Fruit fly (Drosophila melanogaster) whole organism, prepupa: ENCODE measurements around the gene CG14275.

Experiments
- Blimp-1 ChIP-seq: fragments of 200-800 bp; sonication (Bioruptor generic); optimal IDR thresholded peaks from 3 replicates; lab custom pipeline; 2017; ENCODE audit warnings: missing biosample characterization, missing genetic modification characterization, mild to moderate bottlenecking, moderate library complexity, missing genetic modification reagents
- CG11294 ChIP-seq: fragments of 200-800 bp; sonication (Bioruptor generic); IDR thresholded peaks from 2 replicates; pipeline ENCODE4 v1.3.6; 2022; ENCODE audit warnings: missing biosample characterization, missing genetic modification characterization
- CG11762 ChIP-seq: fragments of 200-800 bp; sonication (Bioruptor generic); optimal IDR thresholded peaks from 3 replicates; lab custom pipeline; 2016; ENCODE audit warnings: missing biosample characterization, missing genetic modification characterization; ENCODE audit not compliant: insufficient read depth
- CG11902 ChIP-seq: fragments of 200-800 bp; sonication (Bioruptor generic); optimal IDR thresholded peaks from 3 replicates; lab custom pipeline; 2016; ENCODE audit warnings: missing biosample characterization, missing genetic modification characterization
- CG15336 ChIP-seq: fragments of 200-800 bp; sonication (Bioruptor generic); IDR thresholded peaks from 2 replicates; pipeline ENCODE4 v1.3.6; 2022; ENCODE audit warnings: missing biosample characterization, missing genetic modification characterization
- CG3032 ChIP-seq: fragments of 200-800 bp; optimal IDR thresholded peaks from 2 replicates; lab custom pipeline; 2019; ENCODE audit warnings: missing biosample characterization, mild to moderate bottlenecking, missing genetic modification characterization, moderate library complexity
- CG31627 ChIP-seq: fragments of 200-800 bp; sonication (Bioruptor generic); optimal IDR thresholded peaks from 3 replicates; lab custom pipeline; 2016; ENCODE audit warnings: missing biosample characterization, missing genetic modification characterization
- CG34406 ChIP-seq: fragments of 200-800 bp; sonication (Bioruptor generic); optimal IDR thresholded peaks from 3 replicates; lab custom pipeline; 2016; ENCODE audit warnings: missing biosample characterization, missing genetic modification characterization
- CG3919 ChIP-seq: fragments of 200-800 bp; sonication (Bioruptor generic); optimal IDR thresholded peaks from 3 replicates; lab custom pipeline; 2016; ENCODE audit warnings: missing biosample characterization, missing genetic modification characterization
- CG6276 ChIP-seq: fragments of 200-800 bp; sonication (Bioruptor generic); optimal IDR thresholded peaks from 2 replicates; lab custom pipeline; 2017; ENCODE audit warnings: missing biosample characterization, mild to moderate bottlenecking, missing genetic modification characterization
- CG6792 ChIP-seq: fragments of 200-800 bp; sonication (Bioruptor generic); optimal IDR thresholded peaks from 3 replicates; lab custom pipeline; 2016; ENCODE audit warnings: missing biosample characterization, missing genetic modification characterization
- CG6808 ChIP-seq: fragments of 200-800 bp; sonication (Bioruptor generic); optimal IDR thresholded peaks from 3 replicates; lab custom pipeline; 2017; ENCODE audit warnings: missing biosample characterization, missing genetic modification characterization, mild to moderate bottlenecking, moderate library complexity, missing genetic modification reagents
- CG6854 ChIP-seq: fragments of 200-800 bp; sonication (Bioruptor generic); optimal IDR thresholded peaks from 2 replicates; lab custom pipeline; 2017; ENCODE audit warnings: missing biosample characterization, mild to moderate bottlenecking, missing genetic modification characterization
- CG7368 ChIP-seq: fragments of 200-800 bp; sonication (Bioruptor generic); optimal IDR thresholded peaks from 3 replicates; lab custom pipeline; 2016; ENCODE audit warnings: missing biosample characterization, missing genetic modification characterization
- CG8119 ChIP-seq: fragments of 200-800 bp; sonication (Bioruptor generic); IDR thresholded peaks from 3 replicates; pipeline ENCODE4 v1.3.6; 2022; ENCODE audit warnings: missing biosample characterization, missing genetic modification characterization
- CG8319 ChIP-seq: fragments of 200-800 bp; sonication (Bioruptor generic); optimal IDR thresholded peaks from 3 replicates; lab custom pipeline; 2016; ENCODE audit warnings: missing biosample characterization, missing genetic modification characterization
- CG8632 ChIP-seq: fragments of 200-800 bp; sonication (Bioruptor generic); optimal IDR thresholded peaks from 3 replicates; lab custom pipeline; 2016; ENCODE audit warnings: missing biosample characterization, missing genetic modification characterization
- CG9139 ChIP-seq: fragments of 200-800 bp; sonication (Bioruptor generic); optimal IDR thresholded peaks from 3 replicates; lab custom pipeline; 2017; ENCODE audit warnings: missing biosample characterization, mild to moderate bottlenecking, missing genetic modification characterization
- Eip75B ChIP-seq: fragments of 200-800 bp; sonication (Bioruptor generic); optimal IDR thresholded peaks from 3 replicates; lab custom pipeline; 2016; ENCODE audit warnings: missing biosample characterization, missing genetic modification characterization
- Eip78C ChIP-seq: fragments of 200-800 bp; sonication (Bioruptor generic); peaks from one replicate; lab custom pipeline; 2016; ENCODE audit warnings: missing biosample characterization, missing genetic modification characterization
- Ets21C ChIP-seq: fragments of 200-800 bp; sonication (Bioruptor generic); optimal IDR thresholded peaks from 3 replicates; lab custom pipeline; 2016; ENCODE audit warnings: missing biosample characterization, missing genetic modification characterization
- Ets96B ChIP-seq: fragments of 200-800 bp; optimal IDR thresholded peaks from 2 replicates; lab custom pipeline; 2019; ENCODE audit warnings: missing biosample characterization, mild to moderate bottlenecking, missing genetic modification characterization, moderate library complexity
- Hr39 ChIP-seq: fragments of 200-800 bp; sonication (Bioruptor generic); optimal IDR thresholded peaks from 2 replicates; lab custom pipeline; 2016; ENCODE audit warnings: missing biosample characterization, missing genetic modification characterization
- Hr4 ChIP-seq: fragments of 200-800 bp; sonication (Bioruptor generic); optimal IDR thresholded peaks from 3 replicates; lab custom pipeline; 2016; ENCODE audit warnings: missing biosample characterization, missing genetic modification characterization
- Lpt ChIP-seq: fragments of 200-800 bp; sonication (Bioruptor generic); optimal IDR thresholded peaks from 3 replicates; lab custom pipeline; 2016; ENCODE audit warnings: missing biosample characterization, missing genetic modification characterization
- Met ChIP-seq: fragments of 200-800 bp; sonication (Bioruptor generic); optimal IDR thresholded peaks from 3 replicates; lab custom pipeline; 2016; ENCODE audit warnings: missing biosample characterization, missing genetic modification characterization
- OdsH ChIP-seq: fragments of 200-800 bp; sonication (Bioruptor generic); optimal IDR thresholded peaks from 3 replicates; lab custom pipeline; 2016; ENCODE audit warnings: missing biosample characterization, missing genetic modification characterization
- Smox ChIP-seq: fragments of 200-800 bp; sonication (Bioruptor generic); optimal IDR thresholded peaks from 3 replicates; lab custom pipeline; 2016; ENCODE audit warnings: missing biosample characterization, missing genetic modification characterization
- Sox102F ChIP-seq: fragments of 200-800 bp; sonication (Bioruptor generic); optimal IDR thresholded peaks from 2 replicates; lab custom pipeline; 2016; ENCODE audit warnings: missing biosample characterization, mild to moderate bottlenecking, missing genetic modification characterization
- Sox15 ChIP-seq: fragments of 200-800 bp; sonication (Bioruptor generic); optimal IDR thresholded peaks from 3 replicates; lab custom pipeline; 2016; ENCODE audit warnings: missing biosample characterization, missing genetic modification characterization
- achi ChIP-seq: fragments of 200-800 bp; sonication (Bioruptor generic); optimal IDR thresholded peaks from 3 replicates; lab custom pipeline; 2016; ENCODE audit warnings: missing biosample characterization, missing genetic modification characterization
- acj6 ChIP-seq: fragments of 200-800 bp; sonication (Bioruptor generic); optimal IDR thresholded peaks from 3 replicates; lab custom pipeline; 2016; ENCODE audit warnings: missing biosample characterization, missing genetic modification characterization
- cyc ChIP-seq: fragments of 200-800 bp; sonication (Bioruptor generic); optimal IDR thresholded peaks from 3 replicates; lab custom pipeline; 2016; ENCODE audit warnings: missing biosample characterization, missing genetic modification characterization
- dac ChIP-seq: fragments of 200-800 bp; sonication (Bioruptor generic); optimal IDR thresholded peaks from 2 replicates; lab custom pipeline; 2017; ENCODE audit warnings: missing biosample characterization, mild to moderate bottlenecking, missing genetic modification characterization
- dsx ChIP-seq: fragments of 200-800 bp; optimal IDR thresholded peaks from 3 replicates; lab custom pipeline; 2019; ENCODE audit warnings: missing biosample characterization, mild to moderate bottlenecking, missing genetic modification characterization, moderate library complexity; ENCODE audit not compliant: poor library complexity, severe bottlenecking
- eg ChIP-seq: fragments of 200-800 bp; sonication (Bioruptor generic); IDR thresholded peaks from 3 replicates; pipeline ENCODE4 v1.3.6; 2022; ENCODE audit warnings: missing biosample characterization, missing genetic modification characterization
- esn ChIP-seq: fragments of 200-800 bp; sonication (Bioruptor generic); optimal IDR thresholded peaks from 2 replicates; lab custom pipeline; 2016; ENCODE audit warnings: missing biosample characterization, mild to moderate bottlenecking, missing genetic modification characterization, moderate library complexity
- fd85E ChIP-seq: fragments of 200-800 bp; sonication (Bioruptor generic); optimal IDR thresholded peaks from 3 replicates; lab custom pipeline; 2016; ENCODE audit warnings: missing biosample characterization, missing genetic modification characterization
- fkh ChIP-seq: fragments of 200-800 bp; sonication (Bioruptor generic); optimal IDR thresholded peaks from 3 replicates; lab custom pipeline; 2017; ENCODE audit warnings: missing biosample characterization, mild to moderate bottlenecking, missing genetic modification characterization, moderate library complexity
- lz ChIP-seq: fragments of 200-800 bp; sonication (Bioruptor generic); optimal IDR thresholded peaks from 3 replicates; lab custom pipeline; 2016; ENCODE audit warnings: missing biosample characterization, missing genetic modification characterization
- net ChIP-seq: fragments of 200-800 bp; sonication (Bioruptor generic); optimal IDR thresholded peaks from 3 replicates; lab custom pipeline; 2016; ENCODE audit warnings: missing biosample characterization, missing genetic modification characterization
- salr ChIP-seq, 2 experiments: fragments of 200-800 bp; sonication (Bioruptor generic); optimal IDR thresholded peaks; 3 replicates each; lab custom pipeline; 2016 to 2018; ENCODE audit warnings: missing biosample characterization in 2 of 2, missing genetic modification characterization in 2 of 2, mild to moderate bottlenecking in 1 of 2
- ss ChIP-seq, 2 experiments: fragments of 200-800 bp; sonication (Bioruptor generic); optimal IDR thresholded peaks; 2 replicates in 1 of 2; 3 replicates in 1 of 2; lab custom pipeline; 2017 to 2018; ENCODE audit warnings: mild to moderate bottlenecking in 2 of 2, missing biosample characterization in 2 of 2, missing genetic modification characterization in 2 of 2, moderate library complexity in 1 of 2
- svp ChIP-seq: fragments of 200-800 bp; sonication (Bioruptor generic); peaks from one replicate; lab custom pipeline; 2016; ENCODE audit warnings: missing biosample characterization, missing genetic modification characterization
- topi ChIP-seq: fragments of 200-800 bp; sonication (Bioruptor generic); optimal IDR thresholded peaks from 3 replicates; lab custom pipeline; 2016; ENCODE audit warnings: missing biosample characterization, missing genetic modification characterization
- vri ChIP-seq: fragments of 200-800 bp; sonication (Bioruptor generic); optimal IDR thresholded peaks from 3 replicates; lab custom pipeline; 2016; ENCODE audit warnings: missing biosample characterization, mild to moderate bottlenecking, missing genetic modification characterization

The CG14275 gene

DNA sequence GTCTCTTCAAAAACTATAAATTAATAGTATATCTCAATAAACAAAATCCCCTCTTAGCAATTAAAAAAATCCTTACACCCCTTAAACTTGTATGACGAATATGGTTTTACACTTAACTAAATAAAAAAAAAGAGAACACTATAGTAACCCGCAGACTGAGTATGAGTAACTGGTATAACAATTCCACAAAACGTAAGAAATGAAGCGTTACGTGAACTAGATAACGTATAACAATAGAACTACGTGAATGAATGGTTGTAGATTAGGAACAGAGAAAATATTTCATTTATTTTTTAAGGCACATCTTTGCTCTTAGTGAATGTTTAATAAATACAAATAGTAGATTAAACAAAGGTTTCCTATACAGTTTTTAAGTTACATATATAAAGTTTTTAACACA, 28.2 kb downstream of the CG14275 start:
- TF ChIP-seq Met (GFP tag; lab: Kevin White, UChicago), result no peak
- TF ChIP-seq acj6 (GFP tag; lab: Kevin White, UChicago), result no peak
- TF ChIP-seq CG11294 (GFP tag; lab: Robert Waterston, UW), result no peak
- TF ChIP-seq svp (GFP tag; lab: Kevin White, UChicago), result no peak
- TF ChIP-seq CG8319, result no peak
- TF ChIP-seq CG11762 (GFP tag; lab: Kevin White, UChicago), result no peak
- no peak for TF ChIP-seq CG3032
- no peak for TF ChIP-seq CG7368 (GFP tag; lab: Kevin White, UChicago)
- no peak for TF ChIP-seq CG8632
- TF ChIP-seq Smox (GFP tag; lab: Kevin White, UChicago), result no peak
- TF ChIP-seq Ets96B (tag; lab: Kevin White, UChicago), result no peak
- no peak for TF ChIP-seq Eip78C (GFP tag; lab: Kevin White, UChicago)
- no peak for TF ChIP-seq Sox102F (GFP tag; lab: Kevin White, UChicago)
- TF ChIP-seq CG31627, result no peak
- TF ChIP-seq CG3919 (GFP tag; lab: Kevin White, UChicago), result no peak

DNA sequence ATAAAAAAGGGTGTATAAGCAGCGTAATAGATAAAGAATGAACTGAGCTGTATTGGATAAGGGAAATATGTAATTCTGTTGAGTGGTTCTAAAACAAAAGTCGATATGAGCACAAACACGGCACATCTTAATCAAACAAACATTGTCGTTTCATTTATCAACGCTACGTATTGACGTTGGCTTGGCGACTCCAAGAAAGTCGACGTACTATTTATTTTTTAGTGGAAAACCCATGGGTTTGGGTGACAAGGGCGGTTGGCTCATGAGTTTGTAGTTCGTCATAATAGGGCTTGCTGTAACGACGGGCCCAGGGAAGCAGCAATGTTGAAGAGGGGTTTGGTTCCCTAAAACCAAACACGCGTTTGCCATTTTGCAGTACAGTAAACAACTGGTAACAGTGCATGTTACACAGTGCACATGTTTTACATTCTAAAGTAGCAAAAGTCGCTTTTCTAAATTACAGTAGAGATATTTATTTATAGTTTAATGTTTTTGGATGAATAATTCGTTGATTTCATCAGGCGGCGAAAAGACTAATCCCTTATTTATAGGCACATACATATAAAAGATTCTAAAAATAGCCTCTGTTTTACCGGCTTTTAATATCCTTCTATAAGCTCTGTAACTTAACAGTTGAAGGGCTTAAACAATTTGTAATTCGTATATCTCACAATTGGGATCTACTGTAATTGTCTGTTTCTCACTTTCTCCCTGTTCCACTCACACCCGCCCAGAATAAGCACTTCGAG, 34.1 kb downstream of the CG14275 start:
- TF ChIP-seq Sox15 (GFP tag; lab: Kevin White, UChicago) (peak; percentile 40), fkh (peak; percentile 75), OdsH (peak; percentile 69), Hr39 (GFP tag; lab: Kevin White, UChicago) (peak; percentile 68), CG3032 (peak; percentile 56), CG8632 (peak; percentile 47), CG6792 (GFP tag; lab: Kevin White, UChicago) (peak; percentile 62), Met (GFP tag; lab: Kevin White, UChicago) (peak; percentile 77), achi (GFP tag; lab: Kevin White, UChicago) (peak; percentile 60), CG8319 (peak; percentile 27), lz (GFP tag; lab: Kevin White, UChicago) (peak; percentile 46), CG11902 (peak; percentile 20), Eip78C (GFP tag; lab: Kevin White, UChicago) (peak; percentile 91), CG15336 (GFP tag; lab: Robert Waterston, UW) (peak; percentile 63), acj6 (GFP tag; lab: Kevin White, UChicago) (peak; percentile 67), CG6854 (GFP tag; lab: Kevin White, UChicago) (peak; percentile 5), CG31627 (peak; percentile 69), Lpt (GFP tag; lab: Kevin White, UChicago) (no peak), esn (peak; percentile 75), topi (GFP tag; lab: Kevin White, UChicago) (peak; percentile 42), svp (GFP tag; lab: Kevin White, UChicago) (peak; percentile 85), net (peak; percentile 47), CG11762 (GFP tag; lab: Kevin White, UChicago) (no peak), CG8119 (GFP tag; lab: Robert Waterston, UW) (no peak; the same call in 1 of the 3 replicates), CG9139 (no peak), Sox102F (GFP tag; lab: Kevin White, UChicago) (peak; percentile 66), Eip75B (GFP tag; lab: Kevin White, UChicago) (peak; percentile 62), salr (GFP tag; optimal IDR thresholded peaks at IDR 0.05; lab: Kevin White, UChicago) (peak in 1 of 2 experiments; percentile 52), Ets21C (peak; percentile 40), vri (GFP tag; lab: Kevin White, UChicago) (no peak), Blimp-1 (GFP tag; lab: Kevin White, UChicago) (peak; percentile 41), cyc (GFP tag; lab: Kevin White, UChicago) (peak; percentile 49), ss (GFP tag; optimal IDR thresholded peaks at IDR 0.05; lab: Kevin White, UChicago) (peak; percentile 30 to 62), eg (GFP tag; lab: Robert Waterston, UW) (peak; percentile 43; the same call in 2 of the 3 replicates), dsx (peak; percentile 28), CG3919 (GFP tag; lab: Kevin White, UChicago) (no peak), dac (GFP tag; lab: Kevin White, UChicago) (no peak), Smox (GFP tag; lab: Kevin White, UChicago) (peak; percentile 61), CG34406 (GFP tag; lab: Kevin White, UChicago) (peak; percentile 46), Hr4 (GFP tag; lab: Kevin White, UChicago) (peak; percentile 80), CG6808 (GFP tag; lab: Kevin White, UChicago) (peak; percentile 54), fd85E (GFP tag; lab: Kevin White, UChicago) (peak; percentile 17), CG6276 (GFP tag; lab: Kevin White, UChicago) (peak; percentile 52)
